Fruit fly (Drosophila melanogaster) whole organism, embryonic: Measurements from ENCODE around the gene Max.
A peak's percentile ranks its signal among the peaks of the same experiment; 100 is the strongest.

Experiments used
- Aef1 ChIP-seq: fragments of 200-800 bp; sonication (Bioruptor generic); IDR thresholded peaks from 3 replicates; pipeline ENCODE4 v1.3.6; 2022; ENCODE audit warnings: missing biosample characterization, missing genetic modification characterization
- Bgb ChIP-seq: fragments of 200-800 bp; sonication (Bioruptor generic); IDR thresholded peaks from 2 replicates; pipeline ENCODE4 v1.3.6; 2022; ENCODE audit warnings: missing biosample characterization, missing genetic modification characterization; ENCODE audit not compliant: partially characterized antibody
- C15 ChIP-seq: fragments of 200-800 bp; sonication (Bioruptor generic); IDR thresholded peaks from 3 replicates; pipeline ENCODE4 v1.3.6; 2022; ENCODE audit warnings: missing biosample characterization, missing genetic modification characterization
- CG10462 ChIP-seq: fragments of 200-800 bp; sonication (Bioruptor generic); optimal IDR thresholded peaks from 2 replicates; lab custom pipeline; 2016; ENCODE audit warnings: missing biosample characterization, missing genetic modification characterization
- CG10543 ChIP-seq: fragments of 200-800 bp; sonication (Bioruptor generic); optimal IDR thresholded peaks from 3 replicates; lab custom pipeline; 2017; ENCODE audit warnings: missing biosample characterization, mild to moderate bottlenecking, missing genetic modification characterization, moderate library complexity
- CG11456 ChIP-seq: fragments of 200-800 bp; sonication (Bioruptor generic); IDR thresholded peaks from 3 replicates; pipeline ENCODE4 v1.3.6; 2022; ENCODE audit warnings: missing biosample characterization, missing genetic modification characterization
- CG12071 ChIP-seq: fragments of 200-800 bp; sonication (Bioruptor generic); optimal IDR thresholded peaks from 3 replicates; lab custom pipeline; 2018; ENCODE audit warnings: missing biosample characterization, mild to moderate bottlenecking, missing genetic modification characterization
- CG13287 ChIP-seq: fragments of 200-800 bp; sonication (Bioruptor generic); IDR thresholded peaks from 2 replicates; pipeline ENCODE4 v1.3.6; 2022; ENCODE audit warnings: missing biosample characterization, missing genetic modification characterization; ENCODE audit not compliant: partially characterized antibody
- CG13424 ChIP-seq: fragments of 200-800 bp; sonication (Bioruptor generic); optimal IDR thresholded peaks from 2 replicates; lab custom pipeline; 2019; ENCODE audit warnings: missing biosample characterization, mild to moderate bottlenecking, missing genetic modification characterization, moderate library complexity
- CG15514 ChIP-seq: fragments of 200-800 bp; sonication (Bioruptor generic); optimal IDR thresholded peaks from 3 replicates; lab custom pipeline; 2017; ENCODE audit warnings: missing biosample characterization, missing genetic modification characterization, mild to moderate bottlenecking, moderate library complexity, missing genetic modification reagents
- CG17612 ChIP-seq: fragments of 200-800 bp; sonication (Bioruptor generic); IDR thresholded peaks from 2 replicates; pipeline ENCODE4 v1.3.6; 2022; ENCODE audit warnings: missing biosample characterization, missing genetic modification characterization
- CG1792 ChIP-seq: fragments of 200-800 bp; sonication (Bioruptor generic); optimal IDR thresholded peaks from 2 replicates; lab custom pipeline; 2016; ENCODE audit warnings: missing biosample characterization, missing genetic modification characterization
- CG18011 ChIP-seq: fragments of 200-800 bp; sonication (Bioruptor generic); optimal IDR thresholded peaks from 2 replicates; lab custom pipeline; 2017; ENCODE audit warnings: missing biosample characterization, missing genetic modification characterization, mild to moderate bottlenecking, moderate library complexity, missing genotype
- CG1832 ChIP-seq: fragments of 200-800 bp; sonication (Bioruptor generic); optimal IDR thresholded peaks from 2 replicates; lab custom pipeline; 2017; ENCODE audit warnings: missing biosample characterization, mild to moderate bottlenecking, missing genetic modification characterization, inconsistent platforms
- CG30403 ChIP-seq: fragments of 200-800 bp; sonication (Bioruptor generic); optimal IDR thresholded peaks from 3 replicates; lab custom pipeline; 2016; ENCODE audit warnings: missing biosample characterization, missing genetic modification characterization
- CG31441 ChIP-seq: fragments of 200-800 bp; sonication (Bioruptor generic); IDR thresholded peaks from 2 replicates; pipeline ENCODE4 v1.3.6; 2022; ENCODE audit warnings: missing biosample characterization, missing genetic modification characterization
- CG34224 ChIP-seq: fragments of 200-800 bp; sonication (Bioruptor generic); IDR thresholded peaks from 3 replicates; pipeline ENCODE4 v1.3.6; 2022; ENCODE audit warnings: missing biosample characterization, missing genetic modification characterization; ENCODE audit not compliant: partially characterized antibody
- CG4730 ChIP-seq: fragments of 200-800 bp; sonication (Bioruptor generic); IDR thresholded peaks from 2 replicates; pipeline ENCODE4 v1.3.6; 2022; ENCODE audit warnings: missing biosample characterization, missing genetic modification characterization
- CG7745 ChIP-seq: fragments of 200-800 bp; sonication (Bioruptor generic); optimal IDR thresholded peaks from 2 replicates; lab custom pipeline; 2018; ENCODE audit warnings: missing biosample characterization, mild to moderate bottlenecking, missing genetic modification characterization, moderate library complexity
- CG8290 ChIP-seq, 3 experiments: fragments of 200-800 bp; sonication (Bioruptor generic); optimal IDR thresholded peaks; 2 replicates each; lab custom pipeline; 2016 to 2019; ENCODE audit warnings: missing biosample characterization in 3 of 3, missing genetic modification characterization in 3 of 3, mild to moderate bottlenecking in 2 of 3, moderate library complexity in 1 of 3
- CG9215 ChIP-seq: fragments of 200-800 bp; sonication (Bioruptor generic); IDR thresholded peaks from 2 replicates; pipeline ENCODE4 v1.3.6; 2022; ENCODE audit warnings: missing biosample characterization, missing genetic modification characterization
- CG9727 ChIP-seq: fragments of 200-800 bp; sonication (Bioruptor generic); optimal IDR thresholded peaks from 3 replicates; lab custom pipeline; 2017; ENCODE audit warnings: missing biosample characterization, mild to moderate bottlenecking, missing genetic modification characterization
- Dek ChIP-seq: fragments of 200-800 bp; sonication (Bioruptor generic); optimal IDR thresholded peaks from 3 replicates; lab custom pipeline; 2019; ENCODE audit warnings: missing biosample characterization, mild to moderate bottlenecking, missing genetic modification characterization, moderate library complexity
- Dp ChIP-seq: fragments of 200-800 bp; sonication (Bioruptor generic); optimal IDR thresholded peaks from 2 replicates; lab custom pipeline; 2018; ENCODE audit warnings: missing biosample characterization, mild to moderate bottlenecking, missing genetic modification characterization, moderate library complexity
- Drgx ChIP-seq: fragments of 200-800 bp; sonication (Bioruptor generic); IDR thresholded peaks from 2 replicates; pipeline ENCODE4 v1.3.6; 2022; ENCODE audit warnings: missing biosample characterization, missing genetic modification characterization
- Fer1 ChIP-seq: fragments of 200-800 bp; sonication (Bioruptor generic); optimal IDR thresholded peaks from 2 replicates; lab custom pipeline; 2017; ENCODE audit warnings: missing biosample characterization, mild to moderate bottlenecking, missing genetic modification characterization
- HLH4C ChIP-seq: fragments of 200-800 bp; sonication (Bioruptor generic); IDR thresholded peaks from 3 replicates; pipeline ENCODE4 v1.3.6; 2022; ENCODE audit warnings: missing biosample characterization, missing genetic modification characterization; ENCODE audit not compliant: partially characterized antibody
- HLH54F ChIP-seq: fragments of 200-800 bp; sonication (Bioruptor generic); optimal IDR thresholded peaks from 3 replicates; lab custom pipeline; 2016; ENCODE audit warnings: missing biosample characterization, missing genetic modification characterization
- HmgZ ChIP-seq: fragments of 200-800 bp; sonication (Bioruptor generic); optimal IDR thresholded peaks from 2 replicates; lab custom pipeline; 2018; ENCODE audit warnings: missing biosample characterization, mild to moderate bottlenecking, missing genetic modification characterization
- Kr ChIP-seq: fragments of 200-800 bp; sonication (Bioruptor generic); optimal IDR thresholded peaks from 2 replicates; lab custom pipeline; 2017; ENCODE audit warnings: missing biosample characterization, mild to moderate bottlenecking, missing genetic modification characterization
- Med ChIP-seq: fragments of 200-800 bp; sonication (Bioruptor generic); peaks from one replicate; lab custom pipeline; 2016; ENCODE audit warnings: missing biosample characterization, missing genetic modification characterization, mild to moderate bottlenecking, inconsistent platforms, moderate library complexity
- NC2β ChIP-seq: fragments of 200-800 bp; sonication (Bioruptor generic); optimal IDR thresholded peaks from 2 replicates; lab custom pipeline; 2016; ENCODE audit warnings: missing biosample characterization, missing genetic modification characterization
- Ptx1 ChIP-seq: fragments of 200-800 bp; sonication (Bioruptor generic); IDR thresholded peaks from 2 replicates; pipeline ENCODE4 v1.3.6; 2022; ENCODE audit warnings: missing biosample characterization, missing genetic modification characterization
- Six4 ChIP-seq: fragments of 200-800 bp; sonication (Bioruptor generic); optimal IDR thresholded peaks from 2 replicates; lab custom pipeline; 2016; ENCODE audit warnings: missing biosample characterization, missing genetic modification characterization
- abd-A ChIP-seq: fragments of 200-800 bp; sonication (Bioruptor generic); optimal IDR thresholded peaks from 3 replicates; lab custom pipeline; 2019; ENCODE audit warnings: missing biosample characterization, mild to moderate bottlenecking, missing genetic modification characterization, moderate library complexity
- caup ChIP-seq: fragments of 200-800 bp; sonication (Bioruptor generic); optimal IDR thresholded peaks from 3 replicates; lab custom pipeline; 2017; ENCODE audit warnings: missing biosample characterization, mild to moderate bottlenecking, missing genetic modification characterization, moderate library complexity; ENCODE audit not compliant: severe bottlenecking
- lmd ChIP-seq: fragments of 200-800 bp; sonication (Bioruptor generic); IDR thresholded peaks from 2 replicates; pipeline ENCODE4 v1.3.6; 2022; ENCODE audit warnings: missing biosample characterization, missing genetic modification characterization
- oc ChIP-seq: fragments of 200-800 bp; sonication (Bioruptor generic); optimal IDR thresholded peaks from 2 replicates; lab custom pipeline; 2018; ENCODE audit warnings: missing biosample characterization, mild to moderate bottlenecking, missing genetic modification characterization, moderate library complexity
- pita ChIP-seq: fragments of 200-800 bp; sonication (Bioruptor generic); optimal IDR thresholded peaks from 2 replicates; lab custom pipeline; 2017; ENCODE audit warnings: missing biosample characterization, mild to moderate bottlenecking, missing genetic modification characterization
- rib ChIP-seq: fragments of 200-800 bp; sonication (Bioruptor generic); IDR thresholded peaks from 2 replicates; pipeline ENCODE4 v1.3.6; 2022; ENCODE audit warnings: missing biosample characterization, missing genetic modification characterization
- sd ChIP-seq: fragments of 200-800 bp; sonication (Bioruptor generic); optimal IDR thresholded peaks from 3 replicates; lab custom pipeline; 2018; ENCODE audit warnings: missing biosample characterization, mild to moderate bottlenecking, missing genetic modification characterization, moderate library complexity
- seq ChIP-seq: fragments of 200-800 bp; sonication (Bioruptor generic); IDR thresholded peaks from 2 replicates; pipeline ENCODE4 v1.3.6; 2022; ENCODE audit warnings: missing biosample characterization, missing genetic modification characterization
- sim ChIP-seq: fragments of 200-800 bp; sonication (Bioruptor generic); IDR thresholded peaks from 2 replicates; pipeline ENCODE4 v1.3.6; 2022; ENCODE audit warnings: missing biosample characterization, missing genetic modification characterization
- slou ChIP-seq: fragments of 200-800 bp; sonication (Bioruptor generic); optimal IDR thresholded peaks from 3 replicates; lab custom pipeline; 2016; ENCODE audit warnings: missing biosample characterization, missing genetic modification characterization
- sqz ChIP-seq: fragments of 200-800 bp; sonication (Bioruptor generic); optimal IDR thresholded peaks from 3 replicates; lab custom pipeline; 2018; ENCODE audit warnings: missing biosample characterization, mild to moderate bottlenecking, missing genetic modification characterization
- tio ChIP-seq: fragments of 200-800 bp; sonication (Bioruptor generic); optimal IDR thresholded peaks from 2 replicates; lab custom pipeline; 2017; ENCODE audit warnings: missing biosample characterization, missing genetic modification characterization, inconsistent platforms
- zf30C ChIP-seq: fragments of 200-800 bp; sonication (Bioruptor generic); optimal IDR thresholded peaks from 3 replicates; lab custom pipeline; 2018; ENCODE audit warnings: missing biosample characterization, mild to moderate bottlenecking, missing genetic modification characterization

The Max gene

DNA sequence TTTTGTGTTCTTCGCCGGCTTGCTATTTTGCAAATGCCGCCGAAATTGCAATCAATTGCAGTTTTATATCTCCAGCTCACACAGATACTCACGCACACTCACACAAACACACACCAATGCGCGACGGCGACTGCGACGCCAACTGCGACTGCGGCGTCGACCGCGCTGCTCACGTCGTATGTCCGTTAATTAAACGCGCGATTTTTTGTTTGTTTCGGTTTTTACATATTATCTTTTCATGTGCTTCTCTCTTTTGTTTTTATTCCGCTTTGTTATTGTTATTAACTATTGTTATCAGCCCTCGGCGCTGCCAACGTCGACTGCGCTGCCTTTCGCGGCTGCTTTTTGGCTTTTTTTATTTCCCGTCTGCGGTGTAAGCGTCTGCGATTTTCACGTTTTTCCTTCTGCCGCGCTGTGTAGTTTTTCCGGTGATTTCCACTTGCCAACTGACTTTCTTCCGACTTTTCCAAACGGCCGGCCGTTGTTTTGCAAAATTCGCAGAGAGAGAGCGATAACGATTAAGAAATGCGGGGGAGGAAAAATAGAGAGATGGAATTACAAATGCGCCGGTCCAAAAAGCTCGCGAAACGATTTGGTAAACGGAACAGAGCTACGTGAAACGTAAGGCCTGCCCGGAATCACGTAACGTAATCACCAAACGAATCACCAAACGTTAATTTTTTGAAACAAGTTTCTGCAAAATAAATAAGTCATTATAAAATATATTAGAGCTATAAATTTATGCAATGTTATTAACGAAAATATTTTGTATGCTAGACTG, 28.9 kb downstream of the Max start, which contains the start of gene fz2 (continued):
- TF ChIP-seq rib (GFP tag; lab: Robert Waterston, UW) = 0 out of 2 replicates have a peak, but pooled peaks have one; percentile 28
- no peak for TF ChIP-seq pita
- no peak for TF ChIP-seq caup (GFP tag; lab: Kevin White, UChicago)
- no peak for TF ChIP-seq sd (tag; lab: Kevin White, UChicago)
- peak; percentile 36; the same call in 1 of the 2 replicates for TF ChIP-seq seq (GFP tag; lab: Robert Waterston, UW)
- TF ChIP-seq Med (GFP tag; lab: Kevin White, UChicago) = peak; percentile 52
- TF ChIP-seq sim (GFP tag; lab: Robert Waterston, UW) = no peak
- no peak for TF ChIP-seq lmd (GFP tag; lab: Robert Waterston, UW)
- no peak for TF ChIP-seq Ptx1
- TF ChIP-seq C15 (GFP tag; lab: Robert Waterston, UW) = no peak
- TF ChIP-seq HmgZ (tag; lab: Kevin White, UChicago) = no peak
- TF ChIP-seq CG31441 (GFP tag; lab: Robert Waterston, UW) = no peak
- no peak for TF ChIP-seq Drgx
- TF ChIP-seq Dek = no peak
- no peak for TF ChIP-seq tio
- no peak for TF ChIP-seq CG1792 (GFP tag; lab: Kevin White, UChicago)
- peak; percentile 35; the same call in 1 of the 2 replicates for TF ChIP-seq Bgb (GFP tag; lab: Robert Waterston, UW)
- no peak for TF ChIP-seq HLH4C (GFP tag; lab: Robert Waterston, UW)
- no peak for TF ChIP-seq Kr
- TF ChIP-seq CG1832 = no peak
- TF ChIP-seq CG7745 = no peak
- peak; percentile 21; the same call in 1 of the 2 replicates for TF ChIP-seq CG13287 (GFP tag; lab: Robert Waterston, UW)
- peak; percentile 28 for TF ChIP-seq Fer1 (GFP tag; lab: Kevin White, UChicago)
- no peak for TF ChIP-seq CG10543 (GFP tag; lab: Kevin White, UChicago)
- no peak for TF ChIP-seq CG12071 (GFP tag; lab: Kevin White, UChicago)
- TF ChIP-seq Dp = no peak
- TF ChIP-seq CG17612 (GFP tag; lab: Robert Waterston, UW) = no peak
- no peak for TF ChIP-seq CG10462 (GFP tag; lab: Kevin White, UChicago)
- TF ChIP-seq oc (tag; lab: Kevin White, UChicago) = no peak
- TF ChIP-seq NC2β (GFP tag; lab: Kevin White, UChicago) = no peak
- TF ChIP-seq Six4 = no peak
- TF ChIP-seq CG34224 (GFP tag; lab: Robert Waterston, UW) = no peak
- TF ChIP-seq CG4730 (GFP tag; lab: Robert Waterston, UW) = no peak
- TF ChIP-seq CG8290 (GFP tag; optimal IDR thresholded peaks at IDR 0.05; lab: Kevin White, UChicago) = no peak
- TF ChIP-seq CG8290 (tag; optimal IDR thresholded peaks at IDR 0.05; lab: Kevin White, UChicago) = no peak
- no peak for TF ChIP-seq HLH54F (GFP tag; lab: Kevin White, UChicago)
- TF ChIP-seq CG9215 (GFP tag; lab: Robert Waterston, UW) = no peak
- TF ChIP-seq CG30403 (GFP tag; lab: Kevin White, UChicago) = no peak
- no peak for TF ChIP-seq sqz (GFP tag; lab: Kevin White, UChicago)
- no peak for TF ChIP-seq Aef1 (GFP tag; lab: Robert Waterston, UW)
- no peak for TF ChIP-seq CG18011 (GFP tag; lab: Kevin White, UChicago)
- no peak for TF ChIP-seq slou (GFP tag; lab: Kevin White, UChicago)
- TF ChIP-seq zf30C = no peak
- TF ChIP-seq CG13424 (tag; lab: Kevin White, UChicago) = no peak
- peak; percentile 78 for TF ChIP-seq abd-A
- no peak for TF ChIP-seq CG9727 (GFP tag; lab: Kevin White, UChicago)
- peak; percentile 5 for TF ChIP-seq CG15514 (GFP tag; lab: Kevin White, UChicago)
- no peak for TF ChIP-seq CG11456 (GFP tag; lab: Robert Waterston, UW)
